Fruit fly (Drosophila melanogaster) whole organism, pupa: ENCODE results near the gene CG15144.

Experiments used
- CG10348 ChIP-seq: fragments of 200-800 bp; sonication (Bioruptor generic); IDR thresholded peaks from 2 replicates; pipeline ENCODE4 v1.3.6; 2022; ENCODE audit warnings: missing biosample characterization, missing genetic modification characterization
- CG13204 ChIP-seq: fragments of 200-800 bp; sonication (Bioruptor generic); optimal IDR thresholded peaks from 2 replicates; lab custom pipeline; 2018; ENCODE audit warnings: missing biosample characterization, mild to moderate bottlenecking, missing genetic modification characterization, moderate library complexity
- CG15710 ChIP-seq: fragments of 200-800 bp; sonication (Bioruptor generic); optimal IDR thresholded peaks from 2 replicates; lab custom pipeline; 2018; ENCODE audit warnings: missing biosample characterization, mild to moderate bottlenecking, missing genetic modification characterization, moderate library complexity
- CG34367 ChIP-seq: fragments of 200-800 bp; sonication (Bioruptor generic); optimal IDR thresholded peaks from 2 replicates; lab custom pipeline; 2018; ENCODE audit warnings: missing biosample characterization, mild to moderate bottlenecking, missing genetic modification characterization
- CG8159 ChIP-seq: fragments of 200-800 bp; sonication (Bioruptor generic); optimal IDR thresholded peaks from 3 replicates; lab custom pipeline; 2018; ENCODE audit warnings: missing biosample characterization, mild to moderate bottlenecking, missing genetic modification characterization, moderate library complexity
- CG8301 ChIP-seq: fragments of 200-800 bp; sonication (Bioruptor generic); optimal IDR thresholded peaks from 2 replicates; lab custom pipeline; 2018; ENCODE audit warnings: missing biosample characterization, mild to moderate bottlenecking, missing genetic modification characterization
- CG9948 ChIP-seq: fragments of 200-800 bp; sonication (Bioruptor generic); optimal IDR thresholded peaks from 2 replicates; lab custom pipeline; 2018; ENCODE audit warnings: missing biosample characterization, mild to moderate bottlenecking, missing genetic modification characterization, moderate library complexity
- D1 ChIP-seq: fragments of 200-800 bp; sonication (Bioruptor generic); optimal IDR thresholded peaks from 2 replicates; lab custom pipeline; 2018; ENCODE audit warnings: missing biosample characterization, mild to moderate bottlenecking, missing genetic modification characterization, moderate library complexity
- EcR ChIP-seq: fragments of 200-800 bp; sonication (Bioruptor generic); optimal IDR thresholded peaks from 3 replicates; lab custom pipeline; 2019; ENCODE audit warnings: missing biosample characterization, missing genetic modification characterization, mild to moderate bottlenecking, moderate library complexity, missing genetic modification reagents
- Ets98B ChIP-seq: fragments of 200-800 bp; sonication (Bioruptor generic); IDR thresholded peaks from 2 replicates; pipeline ENCODE4 v1.3.6; 2022; ENCODE audit warnings: missing biosample characterization, missing genetic modification characterization
- gl ChIP-seq: fragments of 200-800 bp; sonication (Bioruptor generic); optimal IDR thresholded peaks from 2 replicates; lab custom pipeline; 2018; ENCODE audit warnings: missing biosample characterization, mild to moderate bottlenecking, missing genetic modification characterization

DNA sequence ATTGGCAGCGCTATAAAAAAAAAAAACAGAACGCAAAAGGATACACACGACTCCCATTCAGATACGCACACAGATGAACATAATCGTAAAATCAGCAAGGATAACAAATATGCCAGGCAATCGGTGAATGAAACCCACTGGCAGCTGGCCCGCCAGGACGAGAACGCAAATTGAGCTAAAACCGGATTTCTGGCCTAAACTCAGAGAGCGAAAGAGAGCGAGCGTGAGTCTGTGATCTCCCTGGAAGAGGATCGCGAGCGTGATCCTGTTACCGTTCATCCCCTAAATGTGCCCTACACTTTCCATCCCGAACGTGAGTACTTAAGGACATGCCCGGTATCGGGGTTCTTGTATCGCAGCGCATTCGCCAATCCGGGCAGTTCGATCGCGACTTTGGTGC lies 36.8 kb upstream of the CG15144 start:
- no peak for TF ChIP-seq EcR (GFP tag; lab: Kevin White, UChicago)
- no peak for TF ChIP-seq CG8159 (tag; lab: Kevin White, UChicago)
- no peak for TF ChIP-seq CG8301 (tag; lab: Kevin White, UChicago)
- TF ChIP-seq CG13204 (GFP tag; lab: Kevin White, UChicago) = no peak
- TF ChIP-seq gl (tag; lab: Kevin White, UChicago) = no peak
- no peak for TF ChIP-seq CG10348 (GFP tag; lab: Robert Waterston, UW)
- no peak for TF ChIP-seq CG9948 (tag; lab: Kevin White, UChicago)
- no peak for TF ChIP-seq Ets98B
- no peak for TF ChIP-seq CG15710
- TF ChIP-seq CG34367 (tag; lab: Kevin White, UChicago) = no peak
- no peak for TF ChIP-seq D1 (tag; lab: Kevin White, UChicago)
